Worm (Caenorhabditis elegans) whole organism, early embryonic: ENCODE results near the gene C30F2.4.

ENCODE experiments used
- F13C5.2 ChIP-seq: sonication (generic microtip); optimal IDR thresholded peaks from 2 replicates; lab custom pipeline; 2017; ENCODE audit warnings: mild to moderate bottlenecking, missing genetic modification characterization, inconsistent platforms, missing compliant biosample characterization
- aly-1 ChIP-seq: sonication (generic microtip); optimal IDR thresholded peaks from 2 replicates; lab custom pipeline; 2016; ENCODE audit warnings: missing genetic modification characterization, missing compliant biosample characterization
- ama-1 ChIP-seq: fragments of 150-350 bp; optimal IDR thresholded peaks from 2 replicates; lab custom pipeline; 2014
- ets-7 ChIP-seq: sonication (generic microtip); optimal IDR thresholded peaks from 2 replicates; lab custom pipeline; 2016; ENCODE audit warnings: missing genotype, missing genetic modification characterization, missing compliant biosample characterization
- flt-1 ChIP-seq: fragments of 200-800 bp; sonication (Bioruptor generic); IDR thresholded peaks from 2 replicates; pipeline ENCODE4 v1.3.6; 2022; ENCODE audit warnings: missing genetic modification characterization, missing compliant biosample characterization
- hmbx-1 ChIP-seq: sonication (generic microtip); optimal IDR thresholded peaks from 2 replicates; lab custom pipeline; 2016; ENCODE audit warnings: mild to moderate bottlenecking, missing genetic modification characterization, missing compliant biosample characterization
- hmg-4 ChIP-seq: fragments of 200-800 bp; sonication (Bioruptor generic); optimal IDR thresholded peaks from 2 replicates; lab custom pipeline; 2018; ENCODE audit warnings: mild to moderate bottlenecking, missing genetic modification characterization, missing compliant biosample characterization
- hnd-1 ChIP-seq: sonication (generic microtip); optimal IDR thresholded peaks from 2 replicates; lab custom pipeline; 2016; ENCODE audit warnings: missing genetic modification characterization, missing compliant biosample characterization
- pes-1 ChIP-seq: fragments of 200-800 bp; sonication (Bioruptor generic); IDR thresholded peaks from 2 replicates; pipeline ENCODE4 v1.3.6; 2022; ENCODE audit warnings: missing genetic modification reagents, missing genetic modification characterization, missing compliant biosample characterization
- scrt-1 ChIP-seq: fragments of 200-800 bp; sonication (Bioruptor generic); IDR thresholded peaks from 2 replicates; pipeline ENCODE4 v1.3.6; 2022; ENCODE audit warnings: missing genetic modification characterization, missing compliant biosample characterization
- sea-1 ChIP-seq: fragments of 200-800 bp; sonication (Bioruptor generic); conservative IDR thresholded peaks from 2 replicates; pipeline ENCODE4 v1.3.6; 2022; ENCODE audit warnings: missing genetic modification characterization, missing compliant biosample characterization
- tbx-11 ChIP-seq: fragments of 200-800 bp; sonication (Bioruptor generic); IDR thresholded peaks from 2 replicates; pipeline ENCODE4 v1.3.6; 2022; ENCODE audit warnings: missing genetic modification characterization, missing compliant biosample characterization
- tbx-37 ChIP-seq: fragments of 200-800 bp; sonication (Bioruptor generic); conservative IDR thresholded peaks from 2 replicates; pipeline ENCODE4 v1.3.6; 2022; ENCODE audit warnings: missing genetic modification reagents, missing genetic modification characterization, missing compliant biosample characterization
- tra-4 ChIP-seq: sonication (generic microtip); optimal IDR thresholded peaks from 2 replicates; lab custom pipeline; 2017; ENCODE audit warnings: missing genetic modification characterization, missing compliant biosample characterization

ce11 chrX:16124794-16125193, 48.4 kb upstream of the C30F2.4 start:
- TF ChIP-seq ama-1 (lab: Kevin White, UChicago) (no peak), scrt-1 (GFP tag; lab: Robert Waterston, UW) (no peak), F13C5.2 (no peak), hmbx-1 (tag; lab: Kevin White, UChicago) (no peak), aly-1 (no peak), ets-7 (tag; lab: Kevin White, UChicago) (no peak), tra-4 (tag; lab: Kevin White, UChicago) (no peak), hmg-4 (GFP tag; lab: Kevin White, UChicago) (no peak), flt-1 (GFP tag; lab: Robert Waterston, UW) (no peak), tbx-37 (no peak), hnd-1 (tag; lab: Kevin White, UChicago) (no peak), sea-1 (GFP tag; lab: Robert Waterston, UW) (no peak), tbx-11 (GFP tag; lab: Robert Waterston, UW) (no peak), pes-1 (GFP tag; lab: Robert Waterston, UW) (no peak)
